Fruit fly (Drosophila melanogaster) whole organism, adult: ENCODE results near the gene Or85a.

Experiments
- CG11617 ChIP-seq: fragments of 200-800 bp; sonication (Bioruptor generic); optimal IDR thresholded peaks from 2 replicates; lab custom pipeline; 2017; ENCODE audit warnings: mild to moderate bottlenecking, missing biosample characterization, missing genetic modification reagents, missing genetic modification characterization
- CG12768 ChIP-seq: fragments of 200-800 bp; sonication (Bioruptor generic); optimal IDR thresholded peaks from 2 replicates; lab custom pipeline; 2017; ENCODE audit warnings: missing biosample characterization, missing genetic modification characterization, mild to moderate bottlenecking, moderate library complexity, missing genetic modification reagents
- kay ChIP-seq: fragments of 200-800 bp; sonication (Bioruptor generic); peaks from one replicate; lab custom pipeline; 2016; ENCODE audit warnings: missing biosample characterization, missing genetic modification characterization, borderline replicate concordance

DNA sequence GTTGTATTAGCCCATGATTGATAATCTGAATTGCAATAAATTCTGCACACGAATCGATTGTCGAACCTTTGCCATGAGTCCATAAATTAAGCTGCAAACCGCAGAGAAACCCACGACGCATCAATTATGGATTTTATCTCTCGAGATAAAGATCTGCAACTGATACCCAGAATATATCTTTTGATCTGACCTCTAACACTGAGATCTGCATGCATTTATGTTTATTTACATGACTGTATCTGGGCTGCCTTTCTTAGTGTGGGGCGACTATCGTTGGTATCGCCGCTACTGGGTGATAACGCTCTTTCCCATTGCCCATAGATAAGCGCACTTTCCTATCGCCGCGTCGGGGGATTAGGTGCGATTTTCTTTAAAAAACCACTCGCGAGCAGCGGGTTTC lies 4.3 kb upstream of the Or85a start, which contains the start of gene Ctr1B:
- TF ChIP-seq kay (GFP tag; lab: Kevin White, UChicago), result no peak
- no peak for TF ChIP-seq CG12768
- TF ChIP-seq CG11617 (GFP tag; lab: Kevin White, UChicago), result no peak
